Fruit fly (Drosophila melanogaster) whole organism, pupa: ENCODE measurements around the gene CG5815.

Experiments used
- CG12605 ChIP-seq: fragments of 200-800 bp; sonication (Bioruptor generic); IDR thresholded peaks from 2 replicates; pipeline ENCODE4 v1.3.6; 2022; ENCODE audit warnings: missing biosample characterization, missing genetic modification characterization
- CG14655 ChIP-seq: fragments of 200-800 bp; sonication (Bioruptor generic); optimal IDR thresholded peaks from 3 replicates; lab custom pipeline; 2017; ENCODE audit warnings: mild to moderate bottlenecking, missing biosample characterization, missing genetic modification reagents, missing genetic modification characterization
- CG15710 ChIP-seq: fragments of 200-800 bp; sonication (Bioruptor generic); optimal IDR thresholded peaks from 2 replicates; lab custom pipeline; 2018; ENCODE audit warnings: missing biosample characterization, mild to moderate bottlenecking, missing genetic modification characterization, moderate library complexity
- CG17806 ChIP-seq: fragments of 200-800 bp; sonication (Bioruptor generic); optimal IDR thresholded peaks from 2 replicates; lab custom pipeline; 2018; ENCODE audit warnings: missing biosample characterization, mild to moderate bottlenecking, missing genetic modification characterization, moderate library complexity
- CG4496 ChIP-seq: fragments of 200-800 bp; sonication (Bioruptor generic); IDR thresholded peaks from 3 replicates; pipeline ENCODE4 v1.3.6; 2022; ENCODE audit warnings: missing biosample characterization, missing genetic modification characterization
- CG8159 ChIP-seq: fragments of 200-800 bp; sonication (Bioruptor generic); optimal IDR thresholded peaks from 3 replicates; lab custom pipeline; 2018; ENCODE audit warnings: missing biosample characterization, mild to moderate bottlenecking, missing genetic modification characterization, moderate library complexity
- D1 ChIP-seq: fragments of 200-800 bp; sonication (Bioruptor generic); optimal IDR thresholded peaks from 2 replicates; lab custom pipeline; 2018; ENCODE audit warnings: missing biosample characterization, mild to moderate bottlenecking, missing genetic modification characterization, moderate library complexity
- EcR ChIP-seq: fragments of 200-800 bp; sonication (Bioruptor generic); optimal IDR thresholded peaks from 3 replicates; lab custom pipeline; 2019; ENCODE audit warnings: missing biosample characterization, missing genetic modification characterization, mild to moderate bottlenecking, moderate library complexity, missing genetic modification reagents
- Pif1B ChIP-seq: fragments of 200-800 bp; sonication (Bioruptor generic); optimal IDR thresholded peaks from 3 replicates; lab custom pipeline; 2016; ENCODE audit warnings: missing biosample characterization, missing genetic modification characterization
- Snoo ChIP-seq: fragments of 200-800 bp; sonication (Bioruptor generic); optimal IDR thresholded peaks from 3 replicates; lab custom pipeline; 2017; ENCODE audit warnings: missing biosample characterization, mild to moderate bottlenecking, missing genetic modification characterization, inconsistent platforms
- fd96Ca ChIP-seq: fragments of 200-800 bp; sonication (Bioruptor generic); IDR thresholded peaks from 3 replicates; pipeline ENCODE4 v1.3.6; 2022; ENCODE audit warnings: missing biosample characterization, missing genetic modification characterization
- gl ChIP-seq: fragments of 200-800 bp; sonication (Bioruptor generic); optimal IDR thresholded peaks from 2 replicates; lab custom pipeline; 2018; ENCODE audit warnings: missing biosample characterization, mild to moderate bottlenecking, missing genetic modification characterization
- rn ChIP-seq: fragments of 200-800 bp; sonication (Bioruptor generic); IDR thresholded peaks from 2 replicates; pipeline ENCODE4 v1.3.6; 2022; ENCODE audit warnings: missing biosample characterization, missing genetic modification characterization

DNA sequence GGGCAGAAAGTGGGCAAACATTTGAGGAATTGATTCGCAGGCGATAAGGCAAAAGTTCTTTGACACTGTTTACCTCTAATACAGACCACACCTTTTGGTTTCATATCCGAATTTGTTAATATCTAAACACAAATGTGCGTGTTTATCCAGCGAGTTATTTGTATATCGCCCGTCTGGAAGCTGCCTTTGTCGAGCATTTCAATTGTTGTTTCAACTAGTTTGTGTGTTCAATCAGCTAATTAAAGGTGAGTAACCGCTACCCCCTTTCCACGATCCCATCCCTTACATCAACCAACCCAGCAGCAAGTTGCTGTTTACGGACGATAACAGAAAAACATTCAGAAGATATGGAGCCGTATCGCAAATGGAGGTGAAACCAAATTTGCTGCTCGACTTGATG is 19.0 kb downstream of the CG5815 start:
- TF ChIP-seq gl (tag; lab: Kevin White, UChicago) (no peak), CG17806 (tag; lab: Kevin White, UChicago) (no peak), Snoo (tag; lab: Kevin White, UChicago) (no peak), CG12605 (no peak), Pif1B (no peak), EcR (GFP tag; lab: Kevin White, UChicago) (no peak), CG4496 (no peak), fd96Ca (no peak), CG15710 (no peak), rn (GFP tag; lab: Robert Waterston, UW) (no peak), CG14655 (GFP tag; lab: Kevin White, UChicago) (no peak), D1 (tag; lab: Kevin White, UChicago) (no peak), CG8159 (tag; lab: Kevin White, UChicago) (no peak)
